Worm (Caenorhabditis elegans): ENCODE data around the gene tmd-2.

- TF ChIP-seq Y95B8A.8 (GFP tag; IDR thresholded peaks at IDR 0.05) (no peak), mes-4 (tag; optimal IDR thresholded peaks at IDR 0.05) (no peak), attf-5 (GFP tag; optimal IDR thresholded peaks at IDR 0.05) (no peak)
Observed at ce11 chrV:8379206-8379605, 44.7 kb downstream of the tmd-2 start, which contains the start of gene F52E1.5.

All from whole organism, young adult.